Fruit fly (Drosophila melanogaster): Measurements from ENCODE around the gene Ten-a.

Gene Ten-a

DNA sequence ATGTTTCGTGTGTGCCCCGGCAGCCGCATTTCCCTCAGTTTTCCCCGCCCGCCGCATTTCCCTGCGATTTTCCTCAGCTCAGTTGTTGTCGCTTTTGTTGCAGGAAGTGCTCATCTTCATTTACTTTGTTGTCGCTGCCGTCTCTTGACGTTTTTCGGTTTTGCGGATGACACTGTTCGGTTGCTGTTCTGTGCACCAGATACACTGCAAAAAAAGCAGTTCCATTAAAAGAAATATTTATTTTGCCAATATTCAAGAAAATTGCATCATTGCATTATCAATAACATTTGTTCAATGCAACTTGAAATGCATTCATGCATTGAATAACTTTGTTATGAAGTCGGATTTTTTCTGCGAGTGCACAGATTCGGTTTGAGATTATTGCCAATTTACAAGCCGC is 174.1 kb downstream of the Ten-a start (continued):
- TF ChIP-seq fd102C (GFP tag; optimal IDR thresholded peaks at IDR 0.05) (peak; percentile 86), Mad (GFP tag; optimal IDR thresholded peaks at IDR 0.05) (peak; percentile 44), HLH4C (GFP tag; IDR thresholded peaks at IDR 0.05; ENCODE audit: partially characterized antibody) (no peak), az2 (GFP tag; optimal IDR thresholded peaks at IDR 0.05) (peak; percentile 47), dpn (GFP tag; optimal IDR thresholded peaks at IDR 0.05) (peak; percentile 42 to 49), CG10147 (GFP tag; optimal IDR thresholded peaks at IDR 0.05) (no peak), Asciz (GFP tag; optimal IDR thresholded peaks at IDR 0.05) (peak; percentile 49), CG10321 (GFP tag; IDR thresholded peaks at IDR 0.05) (no peak), Xrp1 (GFP tag; IDR thresholded peaks at IDR 0.05) (peak; percentile 79), CG16813 (GFP tag; IDR thresholded peaks at IDR 0.05; ENCODE audit: partially characterized antibody) (no peak), prd (optimal IDR thresholded peaks at IDR 0.05) (no peak), prd (GFP tag; IDR thresholded peaks at IDR 0.05) (peak; percentile 90), zf30C (GFP tag; optimal IDR thresholded peaks at IDR 0.05) (peak; percentile 59), CG9797 (GFP tag; optimal IDR thresholded peaks at IDR 0.05) (no peak), CG18764 (GFP tag; optimal IDR thresholded peaks at IDR 0.05) (peak; percentile 15), gcm2 (GFP tag; optimal IDR thresholded peaks at IDR 0.05) (no peak), Oaz (GFP tag; IDR thresholded peaks at IDR 0.05) (no peak), CG17912 (GFP tag; optimal IDR thresholded peaks at IDR 0.05) (no peak), wek (GFP tag; optimal IDR thresholded peaks at IDR 0.05) (peak; percentile 1), dysf (GFP tag; IDR thresholded peaks at IDR 0.05) (0 out of 3 replicates have a peak, but pooled peaks have one; percentile 38), trh (GFP tag; optimal IDR thresholded peaks at IDR 0.05) (no peak), CG10431 (GFP tag; optimal IDR thresholded peaks at IDR 0.05) (no peak), maf-S (GFP tag; optimal IDR thresholded peaks at IDR 0.05) (peak; percentile 24), H15 (GFP tag; IDR thresholded peaks at IDR 0.05) (0 out of 3 replicates have a peak, but pooled peaks have one; percentile 18), Elba2 (GFP tag; optimal IDR thresholded peaks at IDR 0.05) (no peak), ap (GFP tag; IDR thresholded peaks at IDR 0.05) (no peak), Ssrp (tag; optimal IDR thresholded peaks at IDR 0.05) (peak; percentile 27), pan (optimal IDR thresholded peaks at IDR 0.05) (no peak), pan (GFP tag; optimal IDR thresholded peaks at IDR 0.05 in 1 of 2, IDR thresholded peaks at IDR 0.05 in 1 of 2) (peak in 1 of 2 experiments; percentile 43), grn (GFP tag; optimal IDR thresholded peaks at IDR 0.05) (no peak), CG2889 (GFP tag; IDR thresholded peaks at IDR 0.05) (no peak), Dek (tag; optimal IDR thresholded peaks at IDR 0.05) (no peak), jigr1 (GFP tag; IDR thresholded peaks at IDR 0.05) (peak; percentile 22; the same call in 1 of the 3 replicates), CG17361 (GFP tag; IDR thresholded peaks at IDR 0.05) (peak; percentile 58; the same call in 2 of the 3 replicates), chif (GFP tag; optimal IDR thresholded peaks at IDR 0.05) (peak; percentile 62 to 71), nau (GFP tag; optimal IDR thresholded peaks at IDR 0.05) (no peak), CG16815 (GFP tag; optimal IDR thresholded peaks at IDR 0.05) (peak; percentile 15), CG13287 (GFP tag; IDR thresholded peaks at IDR 0.05; ENCODE audit: partially characterized antibody) (no peak), Neu2 (GFP tag; optimal IDR thresholded peaks at IDR 0.05; ENCODE audit: borderline replicate concordance) (peak; percentile 63), CG8765 (GFP tag; IDR thresholded peaks at IDR 0.05) (peak; percentile 76; the same call in 1 of the 2 replicates), Hr51 (GFP tag; optimal IDR thresholded peaks at IDR 0.05) (peak in 1 of 2 experiments; percentile 29), CG9932 (GFP tag; IDR thresholded peaks at IDR 0.05) (no peak), Rfx (GFP tag; IDR thresholded peaks at IDR 0.05) (0 out of 2 replicates have a peak, but pooled peaks have one; percentile 18), CG8478 (optimal IDR thresholded peaks at IDR 0.05) (no peak), CG34224 (GFP tag; IDR thresholded peaks at IDR 0.05; ENCODE audit: partially characterized antibody) (no peak), CG33213 (GFP tag; optimal IDR thresholded peaks at IDR 0.05) (no peak), CG6683 (GFP tag; optimal IDR thresholded peaks at IDR 0.05) (no peak), CG6854 (GFP tag; optimal IDR thresholded peaks at IDR 0.05) (no peak), Aef1 (GFP tag; IDR thresholded peaks at IDR 0.05) (no peak), Bteb2 (GFP tag; optimal IDR thresholded peaks at IDR 0.05) (no peak), run (tag; optimal IDR thresholded peaks at IDR 0.05) (no peak), seq (GFP tag; IDR thresholded peaks at IDR 0.05) (no peak)
